Fruit fly (Drosophila melanogaster) whole organism, embryonic: ENCODE data around the gene fzy.

Experiments used
- CG10959 ChIP-seq: fragments of 200-800 bp; sonication (Bioruptor generic); IDR thresholded peaks from 2 replicates; pipeline ENCODE4 v1.3.6; 2022; ENCODE audit warnings: missing biosample characterization, missing genetic modification characterization
- CG11723 ChIP-seq: fragments of 200-800 bp; sonication (Bioruptor generic); optimal IDR thresholded peaks from 2 replicates; lab custom pipeline; 2017; ENCODE audit warnings: missing biosample characterization, mild to moderate bottlenecking, missing genetic modification characterization
- CG12155 ChIP-seq: fragments of 200-800 bp; sonication (Bioruptor generic); optimal IDR thresholded peaks from 3 replicates; lab custom pipeline; 2016; ENCODE audit warnings: missing biosample characterization, missing genetic modification characterization
- CG13287 ChIP-seq: fragments of 200-800 bp; sonication (Bioruptor generic); IDR thresholded peaks from 2 replicates; pipeline ENCODE4 v1.3.6; 2022; ENCODE audit warnings: missing biosample characterization, missing genetic modification characterization; ENCODE audit not compliant: partially characterized antibody
- CG14710 ChIP-seq: fragments of 200-800 bp; sonication (Bioruptor generic); optimal IDR thresholded peaks from 3 replicates; lab custom pipeline; 2019; ENCODE audit warnings: missing biosample characterization, mild to moderate bottlenecking, missing genetic modification characterization, moderate library complexity
- CG15696 ChIP-seq: fragments of 200-800 bp; sonication (Bioruptor generic); optimal IDR thresholded peaks from 2 replicates; lab custom pipeline; 2019; ENCODE audit warnings: missing biosample characterization, mild to moderate bottlenecking, missing genetic modification characterization, moderate library complexity
- CG1602 ChIP-seq: fragments of 200-800 bp; sonication (Bioruptor generic); optimal IDR thresholded peaks from 3 replicates; lab custom pipeline; 2016; ENCODE audit warnings: missing biosample characterization, missing genetic modification characterization
- CG2712 ChIP-seq: fragments of 200-800 bp; optimal IDR thresholded peaks from 3 replicates; lab custom pipeline; 2019; ENCODE audit warnings: missing biosample characterization, mild to moderate bottlenecking, missing genetic modification characterization, moderate library complexity
- CG33213 ChIP-seq: fragments of 200-800 bp; sonication (Bioruptor generic); optimal IDR thresholded peaks from 3 replicates; lab custom pipeline; 2016; ENCODE audit warnings: missing biosample characterization, missing genetic modification characterization
- CG3407 ChIP-seq: fragments of 200-800 bp; sonication (Bioruptor generic); optimal IDR thresholded peaks from 2 replicates; lab custom pipeline; 2018; ENCODE audit warnings: missing biosample characterization, mild to moderate bottlenecking, missing genetic modification characterization
- CG4282 ChIP-seq: fragments of 200-800 bp; sonication (Bioruptor generic); optimal IDR thresholded peaks from 2 replicates; lab custom pipeline; 2016; ENCODE audit warnings: missing biosample characterization, missing genetic modification characterization
- CG4404 ChIP-seq: fragments of 200-800 bp; sonication (Bioruptor generic); IDR thresholded peaks from 2 replicates; pipeline ENCODE4 v1.3.6; 2022; ENCODE audit warnings: missing biosample characterization, missing genetic modification characterization
- CG6272 ChIP-seq: fragments of 200-800 bp; sonication (Bioruptor generic); IDR thresholded peaks from 2 replicates; pipeline ENCODE4 v1.3.6; 2022; ENCODE audit warnings: missing biosample characterization, missing genetic modification characterization
- CG6683 ChIP-seq: fragments of 200-800 bp; sonication (Bioruptor generic); optimal IDR thresholded peaks from 2 replicates; lab custom pipeline; 2017; ENCODE audit warnings: missing biosample characterization, mild to moderate bottlenecking, missing genetic modification characterization, missing genetic modification reagents
- CG6791 ChIP-seq: fragments of 200-800 bp; sonication (Bioruptor generic); IDR thresholded peaks from 3 replicates; pipeline ENCODE4 v1.3.6; 2022; ENCODE audit warnings: missing biosample characterization, missing genetic modification characterization; ENCODE audit not compliant: partially characterized antibody
- CG8089 ChIP-seq: fragments of 200-800 bp; sonication (Bioruptor generic); optimal IDR thresholded peaks from 3 replicates; lab custom pipeline; 2016; ENCODE audit warnings: missing biosample characterization, missing genetic modification characterization
- CG8290 ChIP-seq, 3 experiments: fragments of 200-800 bp; sonication (Bioruptor generic); optimal IDR thresholded peaks; 2 replicates each; lab custom pipeline; 2016 to 2019; ENCODE audit warnings: missing biosample characterization in 3 of 3, missing genetic modification characterization in 3 of 3, mild to moderate bottlenecking in 2 of 3, moderate library complexity in 1 of 3
- CoRest ChIP-seq: fragments of 200-800 bp; sonication (Bioruptor generic); optimal IDR thresholded peaks from 3 replicates; lab custom pipeline; 2018; ENCODE audit warnings: missing biosample characterization, mild to moderate bottlenecking, missing genetic modification characterization, moderate library complexity
- Dip2 ChIP-seq: fragments of 200-800 bp; sonication (Bioruptor generic); IDR thresholded peaks from 2 replicates; pipeline ENCODE4 v1.3.6; 2022; ENCODE audit warnings: missing biosample characterization, missing genetic modification characterization
- ERR ChIP-seq: fragments of 200-800 bp; sonication (Bioruptor generic); optimal IDR thresholded peaks from 2 replicates; lab custom pipeline; 2016; ENCODE audit warnings: missing biosample characterization, missing genetic modification characterization
- Eip74EF ChIP-seq, 2 experiments: fragments of 200-800 bp in 1 of 2; fragments of >200 bp in 1 of 2; sonication (Bioruptor generic) in 1 of 2; optimal IDR thresholded peaks; 2 replicates each; lab custom pipeline; 2017 to 2019; ENCODE audit warnings: missing biosample characterization in 2 of 2, missing genetic modification characterization in 2 of 2, mild to moderate bottlenecking in 1 of 2, moderate library complexity in 1 of 2
- Elba2 ChIP-seq: fragments of 200-800 bp; sonication (Bioruptor generic); optimal IDR thresholded peaks from 3 replicates; lab custom pipeline; 2016; ENCODE audit warnings: missing biosample characterization, missing genetic modification characterization
- Fer1 ChIP-seq: fragments of 200-800 bp; sonication (Bioruptor generic); optimal IDR thresholded peaks from 2 replicates; lab custom pipeline; 2017; ENCODE audit warnings: missing biosample characterization, mild to moderate bottlenecking, missing genetic modification characterization
- Fer2 ChIP-seq: fragments of 200-800 bp; sonication (Bioruptor generic); optimal IDR thresholded peaks from 2 replicates; lab custom pipeline; 2018; ENCODE audit warnings: missing biosample characterization, mild to moderate bottlenecking, missing genetic modification characterization, moderate library complexity
- Hey ChIP-seq: fragments of 200-800 bp; sonication (Bioruptor generic); optimal IDR thresholded peaks from 3 replicates; lab custom pipeline; 2018; ENCODE audit warnings: missing biosample characterization, mild to moderate bottlenecking, missing genetic modification characterization
- Lim3 ChIP-seq: fragments of 200-800 bp; sonication (Bioruptor generic); IDR thresholded peaks from 2 replicates; pipeline ENCODE4 v1.3.6; 2022; ENCODE audit warnings: missing biosample characterization, missing genetic modification characterization
- NC2α ChIP-seq: fragments of 200-800 bp; sonication (Bioruptor generic); optimal IDR thresholded peaks from 2 replicates; lab custom pipeline; 2016; ENCODE audit warnings: missing biosample characterization, missing genetic modification characterization
- NC2β ChIP-seq: fragments of 200-800 bp; sonication (Bioruptor generic); optimal IDR thresholded peaks from 2 replicates; lab custom pipeline; 2016; ENCODE audit warnings: missing biosample characterization, missing genetic modification characterization
- NFAT ChIP-seq: fragments of 200-800 bp; sonication (Bioruptor generic); IDR thresholded peaks from 2 replicates; pipeline ENCODE4 v1.3.6; 2022; ENCODE audit warnings: missing biosample characterization, missing genetic modification characterization
- Oaz ChIP-seq: fragments of 200-800 bp; sonication (Bioruptor generic); IDR thresholded peaks from 2 replicates; pipeline ENCODE4 v1.3.6; 2022; ENCODE audit warnings: missing biosample characterization, missing genetic modification characterization
- Trl ChIP-seq, 3 experiments: fragments of >200 bp in 2 of 3; fragments of 200-800 bp in 1 of 3; sonication (Bioruptor generic) in 1 of 3; optimal IDR thresholded peaks; 2 replicates in 1 of 3; 3 replicates in 2 of 3; lab custom pipeline; 2016 to 2017; ENCODE audit warnings: missing biosample characterization in 1 of 3, missing genetic modification characterization in 1 of 3
- al ChIP-seq: fragments of 200-800 bp; sonication (Bioruptor generic); IDR thresholded peaks from 2 replicates; pipeline ENCODE4 v1.3.6; 2022; ENCODE audit warnings: missing biosample characterization, missing genetic modification characterization
- az2 ChIP-seq: fragments of 200-800 bp; sonication (Bioruptor generic); optimal IDR thresholded peaks from 3 replicates; lab custom pipeline; 2016; ENCODE audit warnings: missing biosample characterization, missing genetic modification characterization
- croc ChIP-seq: fragments of 200-800 bp; sonication (Bioruptor generic); conservative IDR thresholded peaks from 3 replicates; pipeline ENCODE4 v1.3.6; 2022; ENCODE audit warnings: missing biosample characterization, missing genetic modification characterization
- dm ChIP-seq: fragments of 200-800 bp; sonication (Bioruptor generic); optimal IDR thresholded peaks from 3 replicates; lab custom pipeline; 2016; ENCODE audit warnings: missing biosample characterization, missing genetic modification characterization
- dmrt11E ChIP-seq: fragments of 200-800 bp; sonication (Bioruptor generic); optimal IDR thresholded peaks from 3 replicates; lab custom pipeline; 2018; ENCODE audit warnings: missing biosample characterization, mild to moderate bottlenecking, missing genetic modification characterization, moderate library complexity
- dysf ChIP-seq: fragments of 200-800 bp; sonication (Bioruptor generic); IDR thresholded peaks from 3 replicates; pipeline ENCODE4 v1.3.6; 2022; ENCODE audit warnings: missing biosample characterization, missing genetic modification characterization
- fd3F ChIP-seq: fragments of 200-800 bp; sonication (Bioruptor generic); optimal IDR thresholded peaks from 2 replicates; lab custom pipeline; 2018; ENCODE audit warnings: missing biosample characterization, mild to moderate bottlenecking, missing genetic modification characterization, moderate library complexity
- ftz-f1 ChIP-seq: fragments of 200-800 bp; sonication (Bioruptor generic); optimal IDR thresholded peaks from 2 replicates; lab custom pipeline; 2016; ENCODE audit warnings: missing biosample characterization, missing genetic modification characterization
- fu2 ChIP-seq: fragments of 200-800 bp; sonication (Bioruptor generic); optimal IDR thresholded peaks from 2 replicates; lab custom pipeline; 2016; ENCODE audit warnings: missing biosample characterization, missing genetic modification characterization
- gfzf ChIP-seq: fragments of 200-800 bp; sonication (Bioruptor generic); optimal IDR thresholded peaks from 2 replicates; lab custom pipeline; 2016; ENCODE audit warnings: missing biosample characterization, mild to moderate bottlenecking, missing genetic modification characterization, moderate library complexity
- lab ChIP-seq: fragments of 200-800 bp; sonication (Bioruptor generic); optimal IDR thresholded peaks from 3 replicates; lab custom pipeline; 2017; ENCODE audit warnings: missing biosample characterization, missing genetic modification characterization, mild to moderate bottlenecking, moderate library complexity, missing genetic modification reagents
- nmo ChIP-seq: fragments of 200-800 bp; sonication (Bioruptor generic); optimal IDR thresholded peaks from 2 replicates; lab custom pipeline; 2018; ENCODE audit warnings: missing biosample characterization, mild to moderate bottlenecking, missing genetic modification characterization, moderate library complexity
- oc ChIP-seq: fragments of 200-800 bp; sonication (Bioruptor generic); optimal IDR thresholded peaks from 2 replicates; lab custom pipeline; 2018; ENCODE audit warnings: missing biosample characterization, mild to moderate bottlenecking, missing genetic modification characterization, moderate library complexity
- sens-2 ChIP-seq: fragments of 200-800 bp; sonication (Bioruptor generic); IDR thresholded peaks from 2 replicates; pipeline ENCODE4 v1.3.6; 2022; ENCODE audit warnings: missing biosample characterization, missing genetic modification characterization
- sima ChIP-seq: fragments of 200-800 bp; sonication (Bioruptor generic); optimal IDR thresholded peaks from 2 replicates; lab custom pipeline; 2016; ENCODE audit warnings: missing biosample characterization, missing genetic modification characterization
- so ChIP-seq: fragments of 200-800 bp; sonication (Bioruptor generic); IDR thresholded peaks from 3 replicates; pipeline ENCODE4 v1.3.6; 2022; ENCODE audit warnings: missing biosample characterization, missing genetic modification characterization
- sr ChIP-seq: fragments of 200-800 bp; sonication (Bioruptor generic); IDR thresholded peaks from 3 replicates; pipeline ENCODE4 v1.3.6; 2022; ENCODE audit warnings: missing biosample characterization, missing genetic modification characterization
- zen ChIP-seq: fragments of 200-800 bp; sonication (Bioruptor generic); optimal IDR thresholded peaks from 3 replicates; lab custom pipeline; 2018; ENCODE audit warnings: missing biosample characterization, mild to moderate bottlenecking, missing genetic modification characterization, moderate library complexity

fzy gene

dm6 chr2L:16285692-16286359, 24.9 kb upstream of the fzy start (continued):
- peak; percentile 92 for TF ChIP-seq oc (tag; lab: Kevin White, UChicago)
- peak; percentile 82 for TF ChIP-seq croc (GFP tag; lab: Robert Waterston, UW)
- no peak for TF ChIP-seq gfzf (GFP tag; lab: Kevin White, UChicago)
- TF ChIP-seq CoRest = peak; percentile 91
- peak; percentile 60 for TF ChIP-seq CG6272 (GFP tag; lab: Robert Waterston, UW)
- no peak for TF ChIP-seq sens-2 (GFP tag; lab: Robert Waterston, UW)
- peak; percentile 58 for TF ChIP-seq Fer2
- peak; percentile 80 for TF ChIP-seq fu2 (GFP tag; lab: Kevin White, UChicago)
- TF ChIP-seq CG6791 = no peak
- no peak for TF ChIP-seq CG13287 (GFP tag; lab: Robert Waterston, UW)
- peak; percentile 82 for TF ChIP-seq CG33213 (GFP tag; lab: Kevin White, UChicago)
- peak; percentile 78 for TF ChIP-seq CG8089 (GFP tag; lab: Kevin White, UChicago)
- peak; percentile 78 for TF ChIP-seq CG4282
- peak; percentile 33 for TF ChIP-seq CG6683
- no peak for TF ChIP-seq Dip2 (GFP tag; lab: Robert Waterston, UW)
- peak; percentile 68 to 87 for TF ChIP-seq Trl (optimal IDR thresholded peaks at IDR 0.05; lab: Kevin White, UChicago)
- TF ChIP-seq Trl (GFP tag; optimal IDR thresholded peaks at IDR 0.05; lab: Kevin White, UChicago) = peak; percentile 65
- no peak for TF ChIP-seq Hey (tag; lab: Kevin White, UChicago)
- TF ChIP-seq Eip74EF (GFP tag; optimal IDR thresholded peaks at IDR 0.05; lab: Kevin White, UChicago) = peak in 1 of 2 experiments; percentile 77
- TF ChIP-seq CG14710 (tag; lab: Kevin White, UChicago) = peak; percentile 79
- TF ChIP-seq CG1602 (GFP tag; lab: Kevin White, UChicago) = peak; percentile 86
- peak; percentile 86 for TF ChIP-seq az2 (GFP tag; lab: Kevin White, UChicago)
- no peak for TF ChIP-seq so (GFP tag; lab: Robert Waterston, UW)
- TF ChIP-seq nmo (GFP tag; lab: Kevin White, UChicago) = peak; percentile 90
- TF ChIP-seq zen (tag; lab: Kevin White, UChicago) = peak; percentile 88
- TF ChIP-seq Oaz (GFP tag; lab: Robert Waterston, UW) = no peak
- TF ChIP-seq sr (GFP tag; lab: Robert Waterston, UW) = no peak
- peak; percentile 93 for TF ChIP-seq CG2712 (tag; lab: Kevin White, UChicago)
- TF ChIP-seq fd3F (GFP tag; lab: Kevin White, UChicago) = peak; percentile 86
- peak; percentile 67 for TF ChIP-seq dm (GFP tag; lab: Kevin White, UChicago)
- TF ChIP-seq dysf (GFP tag; lab: Robert Waterston, UW) = no peak
- TF ChIP-seq CG3407 (GFP tag; lab: Kevin White, UChicago) = peak; percentile 59
- no peak for TF ChIP-seq ftz-f1 (GFP tag; lab: Kevin White, UChicago)
- TF ChIP-seq sima = peak; percentile 60
- peak; percentile 90 for TF ChIP-seq dmrt11E (tag; lab: Kevin White, UChicago)
- TF ChIP-seq NC2β (GFP tag; lab: Kevin White, UChicago) = peak; percentile 85
- peak; percentile 46 for TF ChIP-seq Elba2
- TF ChIP-seq ERR (GFP tag; lab: Kevin White, UChicago) = peak; percentile 59
- TF ChIP-seq NFAT (GFP tag; lab: Robert Waterston, UW) = no peak
- peak; percentile 91 for TF ChIP-seq lab
- peak; percentile 87 for TF ChIP-seq CG12155 (GFP tag; lab: Kevin White, UChicago)
- peak; percentile 79 for TF ChIP-seq Fer1 (GFP tag; lab: Kevin White, UChicago)
- TF ChIP-seq CG8290 (GFP tag; optimal IDR thresholded peaks at IDR 0.05; lab: Kevin White, UChicago) = peak; percentile 32
- peak in 1 of 2 experiments; percentile 93 for TF ChIP-seq CG8290 (tag; optimal IDR thresholded peaks at IDR 0.05; lab: Kevin White, UChicago)
- peak; percentile 80 for TF ChIP-seq CG15696
- TF ChIP-seq al = no peak
- peak; percentile 53 for TF ChIP-seq CG11723
- TF ChIP-seq CG4404 = no peak
- TF ChIP-seq Lim3 (GFP tag; lab: Robert Waterston, UW) = no peak
- TF ChIP-seq NC2α (GFP tag; lab: Kevin White, UChicago) = peak; percentile 47
- no peak for TF ChIP-seq CG10959 (GFP tag; lab: Robert Waterston, UW)
